Worm (Caenorhabditis elegans): ENCODE data around the gene tric-1B.1.
A peak's percentile ranks its signal among the peaks of the same experiment; 100 is the strongest.

tric-1B.1 gene

ce11 chrII:12228005-12228404, 38.0 kb downstream of the tric-1B.1 start, which contains the start of gene sinh-1:
TSS of gene sinh-1 (plus strand) at chrII:12228305.
- no peak for TF ChIP-seq aly-2 (tag; optimal IDR thresholded peaks at IDR 0.05)
- no peak for TF ChIP-seq nhr-67 (tag; optimal IDR thresholded peaks at IDR 0.05)
- TF ChIP-seq elt-3 (tag; optimal IDR thresholded peaks at IDR 0.05): no peak

ce11 chrII:12226192-12226591, 39.9 kb downstream of the tric-1B.1 start:
- TF ChIP-seq nhr-77 (tag; optimal IDR thresholded peaks at IDR 0.05): no peak
- no peak for TF ChIP-seq ceh-82 (tag; optimal IDR thresholded peaks at IDR 0.05)
- TF ChIP-seq elt-1 (tag; optimal IDR thresholded peaks at IDR 0.05): no peak
- no peak for TF ChIP-seq aly-2 (tag; optimal IDR thresholded peaks at IDR 0.05)
- no peak for TF ChIP-seq unc-62 (GFP tag; optimal IDR thresholded peaks at IDR 0.05)
- no peak for TF ChIP-seq sea-2 (GFP tag; optimal IDR thresholded peaks at IDR 0.05)
- no peak for TF ChIP-seq nfya-1 (tag; optimal IDR thresholded peaks at IDR 0.05; ENCODE audit: insufficient read depth)
- no peak for TF ChIP-seq ZK546.5 (tag; optimal IDR thresholded peaks at IDR 0.05)
- no peak for TF ChIP-seq lin-15B (tag; optimal IDR thresholded peaks at IDR 0.05)
- TF ChIP-seq nhr-237 (tag; optimal IDR thresholded peaks at IDR 0.05): no peak
- TF ChIP-seq tbx-2 (tag; optimal IDR thresholded peaks at IDR 0.05): no peak
- no peak for TF ChIP-seq nhr-43 (tag; optimal IDR thresholded peaks at IDR 0.05; ENCODE audit: poor library complexity, severe bottlenecking)
- TF ChIP-seq unc-39 (tag; optimal IDR thresholded peaks at IDR 0.05): no peak

- TF ChIP-seq R02D3.7 (tag; optimal IDR thresholded peaks at IDR 0.05) (no peak), ceh-28 (tag; optimal IDR thresholded peaks at IDR 0.05) (peak; percentile 27), nfya-1 (tag; optimal IDR thresholded peaks at IDR 0.05; ENCODE audit: insufficient read depth) (peak; percentile 62), hmg-11 (tag; optimal IDR thresholded peaks at IDR 0.05) (peak; percentile 63), egl-5 (tag; optimal IDR thresholded peaks at IDR 0.05) (peak; percentile 4), eor-1 (tag; optimal IDR thresholded peaks at IDR 0.05) (no peak), elt-1 (tag; optimal IDR thresholded peaks at IDR 0.05) (no peak), lin-39 (tag; optimal IDR thresholded peaks at IDR 0.05) (peak; percentile 71), elt-3 (tag; optimal IDR thresholded peaks at IDR 0.05) (no peak), nhr-25 (tag; optimal IDR thresholded peaks at IDR 0.05) (no peak), pha-4 (tag; optimal IDR thresholded peaks at IDR 0.05) (peak; percentile 48), lin-15B (tag; optimal IDR thresholded peaks at IDR 0.05) (peak; percentile 55)
These were observed 41.1 kb downstream of the tric-1B.1 start, which contains the start of the genes pqn-87 and rsr-2 for ce11 chrII:12224916-12225406. TSS of gene pqn-87 (minus strand) at chrII:12225086. TSS of gene rsr-2 (plus strand) at chrII:12225356.

- TF ChIP-seq ceh-16 (tag; optimal IDR thresholded peaks at IDR 0.05) (no peak), ceh-82 (tag; optimal IDR thresholded peaks at IDR 0.05) (no peak), ztf-4 (tag; optimal IDR thresholded peaks at IDR 0.05) (no peak), nhr-77 (tag; optimal IDR thresholded peaks at IDR 0.05) (no peak), nhr-67 (tag; optimal IDR thresholded peaks at IDR 0.05) (no peak), snpc-4 (tag; optimal IDR thresholded peaks at IDR 0.05) (peak; percentile 88), nhr-23 (tag; optimal IDR thresholded peaks at IDR 0.05) (peak; percentile 65), elt-3 (tag; optimal IDR thresholded peaks at IDR 0.05) (no peak), unc-62 (GFP tag; optimal IDR thresholded peaks at IDR 0.05) (peak; percentile 31), ceh-28 (tag; optimal IDR thresholded peaks at IDR 0.05) (peak; percentile 84), fos-1 (tag; optimal IDR thresholded peaks at IDR 0.05) (no peak), nhr-28 (tag; optimal IDR thresholded peaks at IDR 0.05) (no peak), nhr-76 (tag; optimal IDR thresholded peaks at IDR 0.05) (no peak), lin-39 (tag; optimal IDR thresholded peaks at IDR 0.05) (peak; percentile 76), R02D3.7 (tag; optimal IDR thresholded peaks at IDR 0.05) (peak; percentile 60), lin-15B (tag; optimal IDR thresholded peaks at IDR 0.05) (peak; percentile 79), fkh-2 (tag; optimal IDR thresholded peaks at IDR 0.05) (no peak), skn-1 (tag; optimal IDR thresholded peaks at IDR 0.05) (peak; percentile 1), mml-1 (tag; optimal IDR thresholded peaks at IDR 0.05) (no peak), nhr-43 (tag; optimal IDR thresholded peaks at IDR 0.05; ENCODE audit: poor library complexity, severe bottlenecking) (peak; percentile 67), tbx-2 (tag; optimal IDR thresholded peaks at IDR 0.05) (peak; percentile 63), nhr-12 (tag; optimal IDR thresholded peaks at IDR 0.05) (no peak), mdl-1 (tag; optimal IDR thresholded peaks at IDR 0.05) (no peak), aly-2 (tag; optimal IDR thresholded peaks at IDR 0.05) (no peak), nhr-11 (tag; optimal IDR thresholded peaks at IDR 0.05) (no peak), jun-1 (tag; optimal IDR thresholded peaks at IDR 0.05) (peak; percentile 5), egl-27 (tag; optimal IDR thresholded peaks at IDR 0.05) (peak; percentile 27), egl-5 (tag; optimal IDR thresholded peaks at IDR 0.05) (peak; percentile 62), lsy-12 (tag; optimal IDR thresholded peaks at IDR 0.05) (peak; percentile 41), nhr-237 (tag; optimal IDR thresholded peaks at IDR 0.05) (no peak), pha-4 (tag; optimal IDR thresholded peaks at IDR 0.05) (peak; percentile 85), sea-2 (GFP tag; optimal IDR thresholded peaks at IDR 0.05) (peak; percentile 14), ceh-9 (tag; optimal IDR thresholded peaks at IDR 0.05) (no peak), ztf-11 (tag; optimal IDR thresholded peaks at IDR 0.05) (no peak), ama-1 (optimal IDR thresholded peaks at IDR 0.05) (peak; percentile 5), fkh-10 (GFP tag; optimal IDR thresholded peaks at IDR 0.05) (peak; percentile 35), pqm-1 (tag; optimal IDR thresholded peaks at IDR 0.05) (no peak), elt-1 (tag; optimal IDR thresholded peaks at IDR 0.05) (no peak), unc-39 (tag; optimal IDR thresholded peaks at IDR 0.05) (no peak), daf-12 (tag; optimal IDR thresholded peaks at IDR 0.05) (no peak)
These were observed 43.5 kb downstream of the tric-1B.1 start for ce11 chrII:12222524-12222923.

All from whole organism, L3 larva.